Worm (Caenorhabditis elegans) whole organism, L1 larva: Measurements from ENCODE around the gene csb-1.

Source experiments
- C34B4.2 ChIP-seq: sonication (generic microtip); optimal IDR thresholded peaks from 2 replicates; lab custom pipeline; 2017; ENCODE audit warnings: mild to moderate bottlenecking, missing genetic modification characterization, missing compliant biosample characterization
- alr-1 ChIP-seq: fragments of 200-800 bp; sonication (Bioruptor generic); optimal IDR thresholded peaks from 2 replicates; lab custom pipeline; 2018; ENCODE audit warnings: borderline replicate concordance, mild to moderate bottlenecking, missing genetic modification characterization, missing compliant biosample characterization
- aly-2 ChIP-seq: fragments of 150-350 bp; optimal IDR thresholded peaks from 2 replicates; lab custom pipeline; 2014; ENCODE audit warnings: missing biosample characterization, missing genetic modification characterization
- blmp-1 ChIP-seq: fragments of 150-350 bp; optimal IDR thresholded peaks from 2 replicates; lab custom pipeline; 2014; ENCODE audit warnings: missing biosample characterization, missing genetic modification characterization
- ceh-63 ChIP-seq: fragments of 200-800 bp; sonication (Bioruptor generic); optimal IDR thresholded peaks from 2 replicates; lab custom pipeline; 2018; ENCODE audit warnings: mild to moderate bottlenecking, missing genetic modification characterization, missing compliant biosample characterization
- ces-1 ChIP-seq: fragments of 150-350 bp; optimal IDR thresholded peaks from 2 replicates; lab custom pipeline; 2014; ENCODE audit warnings: missing biosample characterization, missing genetic modification reagents, missing genetic modification characterization
- dsc-1 ChIP-seq: sonication (generic microtip); optimal IDR thresholded peaks from 2 replicates; lab custom pipeline; 2016; ENCODE audit warnings: mild to moderate bottlenecking, missing genetic modification characterization, missing compliant biosample characterization
- efl-1 ChIP-seq, 4 experiments: fragments of 150-350 bp; optimal IDR thresholded peaks in 3 of 4; peaks in 1 of 4; 1 replicate in 1 of 4; 2 replicates in 3 of 4; lab custom pipeline; 2014; ENCODE audit warnings: missing biosample characterization in 2 of 4, missing genetic modification characterization in 2 of 4, missing genetic modification reagents in 2 of 4
- elt-3 ChIP-seq, 6 experiments: fragments of 150-350 bp in 1 of 6; sonication (generic microtip); optimal IDR thresholded peaks; 2 replicates each; lab custom pipeline; 2017 to 2018; ENCODE audit warnings: missing biosample characterization in 6 of 6, missing genetic modification characterization in 6 of 6, inconsistent platforms in 1 of 6
- ets-5 ChIP-seq: fragments of 200-800 bp; sonication (Bioruptor generic); IDR thresholded peaks from 2 replicates; pipeline ENCODE4 v1.3.6; 2022; ENCODE audit warnings: missing genetic modification characterization, missing compliant biosample characterization
- fkh-10 ChIP-seq: sonication (generic microtip); optimal IDR thresholded peaks from 2 replicates; lab custom pipeline; 2017; ENCODE audit warnings: missing biosample characterization, missing genetic modification reagents, missing genetic modification characterization
- fkh-8 ChIP-seq: sonication (generic microtip); optimal IDR thresholded peaks from 2 replicates; lab custom pipeline; 2016; ENCODE audit warnings: mild to moderate bottlenecking, missing genetic modification characterization, missing compliant biosample characterization
- hlh-4 ChIP-seq: sonication (generic microtip); optimal IDR thresholded peaks from 2 replicates; lab custom pipeline; 2016; ENCODE audit warnings: mild to moderate bottlenecking, missing genetic modification characterization, missing compliant biosample characterization
- hpl-2 ChIP-seq: fragments of 150-350 bp; optimal IDR thresholded peaks from 2 replicates; lab custom pipeline; 2014; ENCODE audit warnings: missing biosample characterization, missing genetic modification reagents, missing genetic modification characterization
- irx-1 ChIP-seq: sonication (generic microtip); optimal IDR thresholded peaks from 2 replicates; lab custom pipeline; 2016; ENCODE audit warnings: missing genetic modification characterization, missing compliant biosample characterization
- isw-1 ChIP-seq: fragments of 200-800 bp; sonication (Bioruptor generic); IDR thresholded peaks from 2 replicates; pipeline ENCODE4 v1.3.6; 2022; ENCODE audit warnings: missing genetic modification characterization, missing compliant biosample characterization
- jun-1 ChIP-seq: fragments of 150-350 bp; optimal IDR thresholded peaks from 2 replicates; lab custom pipeline; 2014; ENCODE audit warnings: missing biosample characterization, missing genetic modification reagents, missing genetic modification characterization
- lin-13 ChIP-seq: fragments of 150-350 bp; optimal IDR thresholded peaks from 2 replicates; lab custom pipeline; 2014; ENCODE audit warnings: missing biosample characterization, missing genetic modification reagents, missing genetic modification characterization
- lin-14 ChIP-seq: fragments of 200-800 bp; sonication (Bioruptor generic); optimal IDR thresholded peaks from 2 replicates; lab custom pipeline; 2018; ENCODE audit warnings: mild to moderate bottlenecking, missing genetic modification characterization, moderate library complexity, missing compliant biosample characterization
- mab-9 ChIP-seq: fragments of 200-800 bp; sonication (Bioruptor generic); IDR thresholded peaks from 2 replicates; pipeline ENCODE4 v1.3.6; 2022; ENCODE audit warnings: missing genetic modification reagents, missing genetic modification characterization, missing compliant biosample characterization
- mep-1 ChIP-seq: fragments of 150-350 bp; optimal IDR thresholded peaks from 2 replicates; lab custom pipeline; 2014; ENCODE audit warnings: missing biosample characterization, missing genetic modification characterization
- nhr-11 ChIP-seq: fragments of 150-350 bp; optimal IDR thresholded peaks from 2 replicates; lab custom pipeline; 2014; ENCODE audit warnings: missing biosample characterization, missing genetic modification characterization
- nhr-237 ChIP-seq: fragments of 150-350 bp; optimal IDR thresholded peaks from 2 replicates; lab custom pipeline; 2014; ENCODE audit warnings: missing biosample characterization, missing genetic modification characterization
- nhr-76 ChIP-seq: sonication (generic microtip); optimal IDR thresholded peaks from 2 replicates; lab custom pipeline; 2017; ENCODE audit warnings: missing biosample characterization, missing genetic modification characterization
- nhr-77 ChIP-seq: fragments of 150-350 bp; optimal IDR thresholded peaks from 2 replicates; lab custom pipeline; 2014; ENCODE audit warnings: missing biosample characterization, missing genetic modification characterization
- nhr-84 ChIP-seq: sonication (generic microtip); optimal IDR thresholded peaks from 2 replicates; lab custom pipeline; 2017; ENCODE audit warnings: missing biosample characterization, missing genetic modification characterization
- nhr-85 ChIP-seq: sonication (generic microtip); peaks from one replicate; lab custom pipeline; 2016; ENCODE audit warnings: missing genetic modification characterization, inconsistent platforms, missing compliant biosample characterization
- pax-3 ChIP-seq: fragments of 200-800 bp; sonication (Bioruptor generic); optimal IDR thresholded peaks from 2 replicates; lab custom pipeline; 2018; ENCODE audit warnings: mild to moderate bottlenecking, missing genetic modification characterization, moderate library complexity, missing compliant biosample characterization
- pqm-1 ChIP-seq: sonication (generic microtip); optimal IDR thresholded peaks from 3 replicates; lab custom pipeline; 2017; ENCODE audit warnings: missing biosample characterization, missing genetic modification characterization
- snpc-4 ChIP-seq: fragments of 150-350 bp; optimal IDR thresholded peaks from 2 replicates; lab custom pipeline; 2014; ENCODE audit warnings: missing biosample characterization, missing genetic modification characterization
- sptf-1 ChIP-seq: fragments of 150-350 bp; optimal IDR thresholded peaks from 2 replicates; lab custom pipeline; 2014; ENCODE audit warnings: missing biosample characterization, missing genetic modification characterization
- sup-37 ChIP-seq: fragments of 200-800 bp; sonication (Bioruptor generic); optimal IDR thresholded peaks from 2 replicates; lab custom pipeline; 2018; ENCODE audit warnings: mild to moderate bottlenecking, missing genetic modification characterization, missing compliant biosample characterization
- swsn-7 ChIP-seq: sonication (generic microtip); optimal IDR thresholded peaks from 2 replicates; lab custom pipeline; 2016; ENCODE audit warnings: missing genetic modification characterization, missing compliant biosample characterization
- unc-62 ChIP-seq: fragments of 150-350 bp; optimal IDR thresholded peaks from 2 replicates; lab custom pipeline; 2014; ENCODE audit warnings: missing biosample characterization, missing genetic modification reagents, missing genetic modification characterization
- vab-15 ChIP-seq: sonication (generic microtip); optimal IDR thresholded peaks from 2 replicates; lab custom pipeline; 2017; ENCODE audit warnings: missing genotype, mild to moderate bottlenecking, missing genetic modification characterization, missing compliant biosample characterization
- xbp-1 ChIP-seq: sonication (generic microtip); optimal IDR thresholded peaks from 2 replicates; lab custom pipeline; 2016; ENCODE audit warnings: missing genetic modification characterization, missing compliant biosample characterization

csb-1 gene

DNA sequence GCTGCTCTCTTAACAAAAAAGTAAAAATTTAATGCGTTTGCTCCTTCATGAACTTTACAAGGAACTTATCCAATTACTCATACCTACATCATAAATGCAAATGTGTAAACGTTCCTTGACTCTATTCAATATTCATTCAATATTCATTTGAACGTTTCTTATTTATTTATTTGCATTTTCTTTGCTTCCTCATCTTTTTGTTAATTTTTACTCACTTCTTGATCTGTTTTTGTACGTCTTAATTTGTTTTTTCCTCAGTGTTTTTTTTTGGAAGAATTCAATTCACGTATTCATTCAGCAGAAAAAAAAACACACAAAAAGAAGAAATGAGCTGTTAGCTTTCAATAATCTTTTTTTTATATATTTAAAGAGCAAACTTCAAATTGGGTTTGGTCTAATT, 37.1 kb upstream of the csb-1 start:
- TF ChIP-seq jun-1 = no peak
- no peak for TF ChIP-seq efl-1 (optimal IDR thresholded peaks at IDR 0.05; lab: Kevin White, UChicago)
- TF ChIP-seq efl-1 (GFP tag; optimal IDR thresholded peaks at IDR 0.05 in 1 of 2; lab: Kevin White, UChicago) = peak in 1 of 2 experiments; percentile 58

DNA sequence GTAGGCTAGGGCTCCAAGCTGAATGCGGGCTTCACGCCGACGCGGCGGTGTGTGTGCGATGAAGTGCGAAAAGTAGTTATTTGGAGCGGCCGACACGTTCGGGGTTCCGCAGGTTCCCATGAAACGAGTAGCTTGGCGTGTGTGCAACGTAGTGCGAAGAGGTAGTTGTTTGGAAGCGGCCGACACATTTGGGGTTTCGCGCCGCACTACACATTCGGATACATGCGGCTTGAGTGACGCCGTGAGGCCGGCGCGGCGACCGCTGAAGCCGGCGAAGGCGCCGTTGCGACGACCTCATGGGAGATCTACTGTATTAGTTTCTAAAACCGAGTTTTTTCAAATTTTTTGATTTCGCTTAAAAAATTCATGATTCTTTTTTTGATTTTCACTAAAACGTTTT, 35.5 kb upstream of the csb-1 start:
- no peak for TF ChIP-seq xbp-1 (tag; lab: Kevin White, UChicago)
- TF ChIP-seq hlh-4 (tag; lab: Kevin White, UChicago) = no peak
- TF ChIP-seq dsc-1 (tag; lab: Kevin White, UChicago) = no peak
- TF ChIP-seq swsn-7 (tag; lab: Kevin White, UChicago) = no peak
- no peak for TF ChIP-seq nhr-84 (tag; lab: Kevin White, UChicago)
- no peak for TF ChIP-seq ces-1 (GFP tag; lab: Kevin White, UChicago)
- TF ChIP-seq isw-1 (GFP tag; lab: Robert Waterston, UW) = no peak
- no peak for TF ChIP-seq irx-1 (tag; lab: Kevin White, UChicago)
- no peak for TF ChIP-seq nhr-77 (tag; lab: Kevin White, UChicago)
- TF ChIP-seq nhr-11 (tag; lab: Kevin White, UChicago) = no peak
- no peak for TF ChIP-seq hpl-2 (GFP tag; lab: Kevin White, UChicago)
- TF ChIP-seq aly-2 (tag; lab: Kevin White, UChicago) = no peak
- no peak for TF ChIP-seq sptf-1
- TF ChIP-seq mab-9 = no peak
- no peak for TF ChIP-seq elt-3 (tag; optimal IDR thresholded peaks at IDR 0.05; lab: Kevin White, UChicago)
- no peak for TF ChIP-seq nhr-85 (tag; lab: Kevin White, UChicago)
- TF ChIP-seq, all 84 proteins: peak for 0

DNA sequence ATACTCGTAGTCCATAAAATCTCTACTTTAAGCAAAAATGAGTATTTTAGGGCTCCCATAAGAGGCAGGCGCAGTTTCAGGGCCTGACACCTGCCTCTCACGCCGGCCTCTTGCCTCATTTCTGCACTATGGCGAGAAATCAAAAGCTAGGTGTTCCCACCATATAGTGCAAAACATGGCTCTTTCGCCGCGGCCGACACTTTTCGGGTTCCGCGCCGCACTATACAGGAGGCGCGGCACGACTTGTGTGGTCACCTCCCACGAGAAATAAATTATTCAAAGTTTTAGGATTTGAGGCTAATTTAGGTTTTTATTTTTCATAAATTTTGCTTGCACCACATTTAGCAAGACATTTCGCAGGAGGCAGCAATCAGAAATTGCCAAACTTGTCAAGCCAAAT, 26.8 kb upstream of the csb-1 start:
- no peak for TF ChIP-seq isw-1 (GFP tag; lab: Robert Waterston, UW)
- no peak for TF ChIP-seq lin-13 (GFP tag; lab: Kevin White, UChicago)
- TF ChIP-seq efl-1 (optimal IDR thresholded peaks at IDR 0.05; lab: Kevin White, UChicago) = no peak
- TF ChIP-seq efl-1 (GFP tag; optimal IDR thresholded peaks at IDR 0.05 in 1 of 2; lab: Kevin White, UChicago) = peak in 1 of 2 experiments; percentile 65
- TF ChIP-seq snpc-4 (tag; lab: Kevin White, UChicago) = peak; percentile 6
- no peak for TF ChIP-seq fkh-8 (tag; lab: Kevin White, UChicago)
- no peak for TF ChIP-seq C34B4.2 (tag; lab: Kevin White, UChicago)
- no peak for TF ChIP-seq alr-1
- no peak for TF ChIP-seq ets-5 (GFP tag; lab: Robert Waterston, UW)
- TF ChIP-seq nhr-84 (tag; lab: Kevin White, UChicago) = no peak
- TF ChIP-seq sup-37 (GFP tag; lab: Kevin White, UChicago) = no peak
- TF ChIP-seq mep-1 (tag; lab: Kevin White, UChicago) = no peak

DNA sequence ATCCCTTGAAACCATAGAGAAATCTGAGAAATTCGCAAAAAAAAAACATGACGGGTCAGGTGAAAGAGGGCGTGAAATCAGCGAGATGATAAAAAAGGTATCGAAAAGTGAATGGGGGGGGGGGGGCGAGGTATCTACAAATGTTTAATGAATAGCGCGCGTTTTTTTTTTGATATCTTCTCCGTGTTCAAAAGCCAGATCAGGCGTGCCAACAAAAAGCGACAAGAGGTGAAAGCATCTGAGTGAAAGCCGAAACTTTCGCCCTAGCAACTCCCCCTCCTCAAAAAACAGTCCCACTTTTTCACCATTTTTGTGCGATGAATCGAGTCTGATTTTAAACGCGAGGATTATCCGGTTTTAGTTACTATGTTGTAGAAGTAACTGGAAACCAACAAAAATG, 22.3 kb upstream of the csb-1 start:
- TF ChIP-seq pqm-1 = no peak
- no peak for TF ChIP-seq unc-62 (GFP tag; lab: Kevin White, UChicago)
- peak; percentile 97 for TF ChIP-seq blmp-1 (tag; lab: Kevin White, UChicago)
- TF ChIP-seq, all 84 proteins: peak for 1

DNA sequence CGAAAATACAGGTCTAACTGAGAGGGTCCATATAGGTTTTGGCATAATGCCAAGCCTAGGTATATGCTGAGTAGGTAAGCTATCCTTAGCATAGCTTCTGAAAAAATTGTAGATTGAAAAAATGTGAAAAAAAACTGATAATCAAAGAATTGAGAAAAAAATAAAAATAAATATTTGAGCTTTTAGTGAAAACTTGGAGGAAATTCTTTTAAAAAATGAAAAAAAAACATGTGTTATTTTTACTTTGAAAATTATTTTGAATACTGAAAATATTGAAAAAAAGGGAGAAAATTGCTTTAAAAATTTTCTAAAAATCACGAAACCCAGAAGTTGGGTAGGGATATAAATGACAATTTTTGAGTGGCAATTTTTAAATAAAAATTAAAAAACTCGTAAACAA, 21.8 kb upstream of the csb-1 start, which contains the start of gene F53H4.3:
TSS of gene F53H4.3 (minus strand) at position 101 of the 400 bp plus-strand sequence.
- TF ChIP-seq nhr-237 (tag; lab: Kevin White, UChicago) = no peak
- no peak for TF ChIP-seq pax-3 (tag; lab: Kevin White, UChicago)
- no peak for TF ChIP-seq vab-15
- no peak for TF ChIP-seq nhr-76 (tag; lab: Kevin White, UChicago)
- no peak for TF ChIP-seq fkh-10 (GFP tag; lab: Kevin White, UChicago)
- TF ChIP-seq lin-14 (GFP tag; lab: Kevin White, UChicago) = no peak
- no peak for TF ChIP-seq ceh-63 (GFP tag; lab: Kevin White, UChicago)
